Fruit fly (Drosophila melanogaster): Measurements from ENCODE around the gene CG12795.

DNA sequence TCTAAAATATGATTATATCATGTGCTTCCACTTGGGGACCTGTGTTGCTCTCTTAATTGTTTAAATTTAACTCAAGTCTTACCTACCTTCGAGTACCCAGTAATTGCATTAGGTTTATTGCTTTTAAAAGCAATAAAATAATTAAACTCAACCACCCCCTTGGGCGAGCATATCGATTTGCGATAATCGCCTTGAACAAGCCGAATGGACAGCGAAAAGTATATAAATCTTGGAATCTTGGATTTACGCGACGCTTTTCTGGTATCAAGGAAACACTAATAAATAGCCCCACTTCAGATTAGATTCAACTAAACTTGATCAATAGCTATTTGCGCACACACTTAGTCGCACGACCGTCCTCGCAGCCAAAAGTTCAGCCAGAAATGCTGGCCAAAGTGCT is 6.6 kb upstream of the CG12795 start, which contains the start of gene CG2772:
- no peak for TF ChIP-seq ttk (optimal IDR thresholded peaks at IDR 0.05)
- TF ChIP-seq h (optimal IDR thresholded peaks at IDR 0.05), result no peak
- no peak for TF ChIP-seq Myc (optimal IDR thresholded peaks at IDR 0.05)

Data from Kc167 (cell line).